Worm (Caenorhabditis elegans) whole organism, early embryonic: Measurements from ENCODE around the gene sra-38.

Source experiments
- B0310.2 ChIP-seq: sonication (generic microtip); optimal IDR thresholded peaks from 2 replicates; lab custom pipeline; 2016; ENCODE audit warnings: mild to moderate bottlenecking, missing genetic modification characterization, missing compliant biosample characterization
- F13C5.2 ChIP-seq: sonication (generic microtip); optimal IDR thresholded peaks from 2 replicates; lab custom pipeline; 2017; ENCODE audit warnings: mild to moderate bottlenecking, missing genetic modification characterization, inconsistent platforms, missing compliant biosample characterization
- aly-1 ChIP-seq: sonication (generic microtip); optimal IDR thresholded peaks from 2 replicates; lab custom pipeline; 2016; ENCODE audit warnings: missing genetic modification characterization, missing compliant biosample characterization
- ama-1 ChIP-seq: fragments of 150-350 bp; optimal IDR thresholded peaks from 2 replicates; lab custom pipeline; 2014
- ets-7 ChIP-seq: sonication (generic microtip); optimal IDR thresholded peaks from 2 replicates; lab custom pipeline; 2016; ENCODE audit warnings: missing genotype, missing genetic modification characterization, missing compliant biosample characterization
- flt-1 ChIP-seq: fragments of 200-800 bp; sonication (Bioruptor generic); IDR thresholded peaks from 2 replicates; pipeline ENCODE4 v1.3.6; 2022; ENCODE audit warnings: missing genetic modification characterization, missing compliant biosample characterization
- hmbx-1 ChIP-seq: sonication (generic microtip); optimal IDR thresholded peaks from 2 replicates; lab custom pipeline; 2016; ENCODE audit warnings: mild to moderate bottlenecking, missing genetic modification characterization, missing compliant biosample characterization
- hnd-1 ChIP-seq: sonication (generic microtip); optimal IDR thresholded peaks from 2 replicates; lab custom pipeline; 2016; ENCODE audit warnings: missing genetic modification characterization, missing compliant biosample characterization
- pes-1 ChIP-seq: fragments of 200-800 bp; sonication (Bioruptor generic); IDR thresholded peaks from 2 replicates; pipeline ENCODE4 v1.3.6; 2022; ENCODE audit warnings: missing genetic modification reagents, missing genetic modification characterization, missing compliant biosample characterization
- tbx-11 ChIP-seq: fragments of 200-800 bp; sonication (Bioruptor generic); IDR thresholded peaks from 2 replicates; pipeline ENCODE4 v1.3.6; 2022; ENCODE audit warnings: missing genetic modification characterization, missing compliant biosample characterization
- tra-4 ChIP-seq: sonication (generic microtip); optimal IDR thresholded peaks from 2 replicates; lab custom pipeline; 2017; ENCODE audit warnings: missing genetic modification characterization, missing compliant biosample characterization

DNA sequence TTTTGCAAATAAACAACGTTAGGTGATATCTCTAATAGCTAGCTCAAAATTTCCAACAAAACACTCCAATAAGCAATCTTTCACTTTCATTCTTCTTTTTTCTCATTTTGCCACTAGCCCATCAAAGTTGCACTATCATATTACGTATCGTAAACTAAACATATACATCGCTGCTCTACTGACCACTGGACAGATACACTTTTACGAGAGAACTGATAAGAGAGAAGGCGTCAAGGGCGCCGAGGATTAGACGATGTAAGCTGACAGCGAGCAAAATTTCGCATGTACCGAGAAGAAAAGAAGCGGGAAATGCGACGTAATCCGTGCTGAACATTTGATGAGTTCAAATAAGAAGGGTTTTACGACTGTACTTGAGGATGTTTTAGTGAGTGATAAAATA lies 48.4 kb downstream of the sra-38 start:
- TF ChIP-seq ets-7 (tag; lab: Kevin White, UChicago) (no peak), hmbx-1 (no peak), hnd-1 (tag; lab: Kevin White, UChicago) (no peak), ama-1 (lab: Kevin White, UChicago) (no peak), aly-1 (no peak), B0310.2 (tag; lab: Kevin White, UChicago) (no peak), tra-4 (no peak), F13C5.2 (tag; lab: Kevin White, UChicago) (no peak), flt-1 (GFP tag; lab: Robert Waterston, UW) (no peak), pes-1 (GFP tag; lab: Robert Waterston, UW) (no peak), tbx-11 (GFP tag; lab: Robert Waterston, UW) (no peak)
